Fruit fly (Drosophila melanogaster): ENCODE results near the gene CG42557.
A peak's percentile ranks its signal among the peaks of the same experiment; 100 is the strongest.

The CG42557 gene

DNA sequence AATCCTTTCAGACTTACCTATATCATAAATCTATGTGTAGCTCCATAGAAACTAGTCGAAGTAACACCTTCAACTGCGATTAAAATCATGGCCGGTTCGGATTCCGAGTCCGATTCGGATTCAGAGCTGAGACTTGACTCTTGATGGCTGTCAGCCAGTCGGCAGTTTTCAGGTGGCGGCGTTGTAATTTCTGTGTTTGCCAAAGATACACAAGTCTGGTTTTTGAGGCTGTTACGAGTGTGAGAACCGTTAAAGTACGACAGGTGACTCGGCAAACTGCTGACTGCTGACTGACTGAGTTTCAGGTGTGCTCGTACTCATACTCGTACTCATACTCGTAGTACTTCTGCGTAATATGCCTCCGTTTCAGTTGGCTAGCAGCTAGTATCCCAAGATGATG, 41.9 kb upstream of the CG42557 start (continued):
- TF ChIP-seq CG11723 (GFP tag; optimal IDR thresholded peaks at IDR 0.05) (peak; percentile 22), CG12071 (GFP tag; optimal IDR thresholded peaks at IDR 0.05) (peak; percentile 59), CG3281 (GFP tag; optimal IDR thresholded peaks at IDR 0.05) (peak; percentile 56), Meics (GFP tag; optimal IDR thresholded peaks at IDR 0.05) (peak; percentile 46), slbo (GFP tag; IDR thresholded peaks at IDR 0.05) (no peak), CG18599 (GFP tag; optimal IDR thresholded peaks at IDR 0.05) (peak; percentile 71), grn (GFP tag; optimal IDR thresholded peaks at IDR 0.05) (peak; percentile 15), vvl (GFP tag; IDR thresholded peaks at IDR 0.05) (peak; percentile 31; the same call in 1 of the 2 replicates), Side (GFP tag; optimal IDR thresholded peaks at IDR 0.05) (peak; percentile 25), CG14014 (GFP tag; IDR thresholded peaks at IDR 0.05) (peak; percentile 48; the same call in 1 of the 2 replicates), CG2875 (GFP tag; optimal IDR thresholded peaks at IDR 0.05) (peak; percentile 17), dmrt99B (tag; optimal IDR thresholded peaks at IDR 0.05) (peak; percentile 18), CG10209 (GFP tag; optimal IDR thresholded peaks at IDR 0.05) (peak; percentile 55), CG17359 (tag; optimal IDR thresholded peaks at IDR 0.05) (peak; percentile 12), Xrp1 (GFP tag; IDR thresholded peaks at IDR 0.05) (0 out of 2 replicates have a peak, but pooled peaks have one; percentile 14), mirr (GFP tag; optimal IDR thresholded peaks at IDR 0.05) (peak; percentile 34), B-H2 (GFP tag; optimal IDR thresholded peaks at IDR 0.05) (peak; percentile 39), unpg (GFP tag; optimal IDR thresholded peaks at IDR 0.05) (peak; percentile 29), CG31365 (tag; optimal IDR thresholded peaks at IDR 0.05) (peak; percentile 19), Usf (GFP tag; optimal IDR thresholded peaks at IDR 0.05) (no peak), CG1233 (GFP tag; optimal IDR thresholded peaks at IDR 0.05) (peak; percentile 2), CG13624 (GFP tag; optimal IDR thresholded peaks at IDR 0.05) (no peak), CHES-1-like (GFP tag; optimal IDR thresholded peaks at IDR 0.05) (peak; percentile 2), NK7.1 (GFP tag; optimal IDR thresholded peaks at IDR 0.05) (peak; percentile 11), shn (GFP tag; optimal IDR thresholded peaks at IDR 0.05) (peak; percentile 2), gfzf (GFP tag; optimal IDR thresholded peaks at IDR 0.05) (no peak), wek (GFP tag; optimal IDR thresholded peaks at IDR 0.05) (peak; percentile 39), CG2120 (GFP tag; optimal IDR thresholded peaks at IDR 0.05) (peak; percentile 48), eyg (GFP tag; optimal IDR thresholded peaks at IDR 0.05) (peak; percentile 1), CG13894 (tag; optimal IDR thresholded peaks at IDR 0.05) (peak; percentile 31), CoRest (tag; optimal IDR thresholded peaks at IDR 0.05) (peak; percentile 2), CG13296 (GFP tag; optimal IDR thresholded peaks at IDR 0.05) (peak; percentile 49), Hr51 (GFP tag; optimal IDR thresholded peaks at IDR 0.05) (peak in 1 of 2 experiments; percentile 9), Kr (GFP tag; optimal IDR thresholded peaks at IDR 0.05) (no peak), Nf-YA (GFP tag; IDR thresholded peaks at IDR 0.05) (no peak), CG18619 (GFP tag; optimal IDR thresholded peaks at IDR 0.05) (peak; percentile 1), Trl (optimal IDR thresholded peaks at IDR 0.05) (no peak), Trl (GFP tag; optimal IDR thresholded peaks at IDR 0.05) (peak; percentile 27), CG6813 (GFP tag; optimal IDR thresholded peaks at IDR 0.05) (peak; percentile 64), bcd (GFP tag; optimal IDR thresholded peaks at IDR 0.05) (peak; percentile 22), schlank (tag; optimal IDR thresholded peaks at IDR 0.05) (peak; percentile 51), CrebB (tag; optimal IDR thresholded peaks at IDR 0.05) (peak; percentile 32), CG7987 (GFP tag; optimal IDR thresholded peaks at IDR 0.05) (peak; percentile 41), CG6175 (GFP tag; IDR thresholded peaks at IDR 0.05) (no peak), Scr (GFP tag; IDR thresholded peaks at IDR 0.05; ENCODE audit: partially characterized antibody) (no peak), odd (GFP tag; optimal IDR thresholded peaks at IDR 0.05) (peak; percentile 42), Deaf1 (tag; optimal IDR thresholded peaks at IDR 0.05) (peak; percentile 31), PHDP (tag; optimal IDR thresholded peaks at IDR 0.05) (peak; percentile 53), ATbp (GFP tag; optimal IDR thresholded peaks at IDR 0.05) (peak; percentile 70), cwo (GFP tag; optimal IDR thresholded peaks at IDR 0.05) (peak; percentile 11)
